Worm (Caenorhabditis elegans): ENCODE measurements around the gene sru-40.

sru-40 gene

DNA sequence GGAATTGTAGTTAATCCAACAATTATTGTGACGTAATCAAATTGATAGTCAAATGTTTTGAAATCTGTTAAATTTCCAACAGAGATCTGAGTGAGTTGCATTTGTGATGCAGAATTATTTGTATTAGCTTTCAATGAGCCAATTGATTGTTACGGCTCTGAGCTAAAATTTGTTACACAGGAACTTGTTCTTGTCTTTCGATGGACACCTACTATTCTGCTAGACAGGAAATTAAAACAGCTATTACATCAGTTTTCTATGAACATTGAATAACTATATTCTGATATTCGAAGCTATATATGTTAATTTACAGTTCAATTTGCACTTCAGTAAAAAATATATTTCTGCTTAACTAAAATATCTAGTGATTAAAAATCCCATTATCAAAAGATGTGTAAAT is at the start of gene sru-40:
Gene sru-40, minus strand, starts transcription at position 101 of the 400 bp plus-strand sequence.
- TF ChIP-seq tbx-37 (GFP tag; conservative IDR thresholded peaks at IDR 0.05) = no peak
- no peak for TF ChIP-seq ceh-36 (tag; optimal IDR thresholded peaks at IDR 0.05)
- TF ChIP-seq hmbx-1 (tag; optimal IDR thresholded peaks at IDR 0.05) = no peak
- no peak for TF ChIP-seq ama-1 (optimal IDR thresholded peaks at IDR 0.05)
- TF ChIP-seq tra-4 (tag; optimal IDR thresholded peaks at IDR 0.05) = no peak

ce11 chrV:9879867-9880266 is 46.1 kb upstream of the sru-40 start, which contains the start of gene sdz-31:
TSS of gene sdz-31 (plus strand) at chrV:9880167.
- no peak for TF ChIP-seq flt-1 (GFP tag; IDR thresholded peaks at IDR 0.05)
- no peak for TF ChIP-seq tbx-37 (GFP tag; conservative IDR thresholded peaks at IDR 0.05)
- no peak for TF ChIP-seq tbx-11 (GFP tag; IDR thresholded peaks at IDR 0.05)

DNA sequence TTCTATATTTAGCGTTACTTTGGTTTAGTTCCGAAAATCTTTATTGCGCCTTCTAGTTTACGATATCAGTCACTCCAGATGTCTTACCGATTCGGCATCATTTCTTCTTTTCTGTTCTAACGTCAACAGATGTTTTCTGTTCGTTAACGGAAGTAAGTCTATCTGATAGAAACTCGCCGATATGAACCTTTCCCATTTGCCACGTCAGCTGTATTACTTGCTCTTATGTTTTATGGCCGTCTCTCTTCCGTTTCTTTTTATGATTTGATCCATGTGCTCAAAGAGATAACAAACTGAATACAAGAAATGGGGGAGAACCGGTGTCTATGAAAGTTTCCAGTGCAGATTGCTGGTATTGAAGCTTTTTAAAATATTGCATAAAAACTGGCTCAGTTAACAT is 45.6 kb upstream of the sru-40 start, which contains the start of gene srab-26:
Gene srab-26, minus strand, starts transcription at position 101 of the 400 bp plus-strand sequence.
- TF ChIP-seq sea-1 (GFP tag; conservative IDR thresholded peaks at IDR 0.05) (no peak), hmg-4 (GFP tag; optimal IDR thresholded peaks at IDR 0.05) (no peak), tbx-37 (GFP tag; conservative IDR thresholded peaks at IDR 0.05) (no peak), ets-7 (tag; optimal IDR thresholded peaks at IDR 0.05) (no peak), ama-1 (optimal IDR thresholded peaks at IDR 0.05) (no peak), ceh-36 (tag; optimal IDR thresholded peaks at IDR 0.05) (no peak), scrt-1 (GFP tag; IDR thresholded peaks at IDR 0.05) (no peak), hmbx-1 (tag; optimal IDR thresholded peaks at IDR 0.05) (no peak), pes-1 (GFP tag; IDR thresholded peaks at IDR 0.05) (no peak), hnd-1 (tag; optimal IDR thresholded peaks at IDR 0.05) (no peak), B0310.2 (tag; optimal IDR thresholded peaks at IDR 0.05) (no peak), aly-1 (tag; optimal IDR thresholded peaks at IDR 0.05) (no peak), tra-4 (tag; optimal IDR thresholded peaks at IDR 0.05) (no peak), ceh-13 (GFP tag; optimal IDR thresholded peaks at IDR 0.05) (no peak)

DNA sequence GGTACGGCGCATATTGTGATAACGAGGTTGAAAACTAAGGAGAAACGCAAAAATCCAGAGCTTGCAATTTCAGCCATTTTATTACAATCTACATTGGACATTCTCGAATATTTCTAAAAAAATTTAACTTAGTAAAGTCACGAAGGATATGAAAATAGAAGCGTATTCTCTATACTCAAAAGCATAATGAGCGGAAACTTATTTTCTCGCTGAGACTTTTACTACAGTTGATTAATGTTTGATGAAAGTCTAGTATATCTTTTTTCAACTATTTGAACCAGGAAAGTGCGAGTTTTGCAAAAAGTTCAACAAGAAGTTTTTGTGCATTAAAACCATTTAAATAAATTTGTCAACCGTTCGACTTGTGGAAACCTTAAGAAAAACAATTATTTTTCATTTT is 37.5 kb upstream of the sru-40 start, which contains the start of gene srab-18:
Gene srab-18, minus strand, starts transcription at position 101 of the 400 bp plus-strand sequence.
- TF ChIP-seq pes-1 (GFP tag; IDR thresholded peaks at IDR 0.05) = no peak
- TF ChIP-seq tbx-37 (GFP tag; conservative IDR thresholded peaks at IDR 0.05) = no peak
- no peak for TF ChIP-seq sea-1 (GFP tag; conservative IDR thresholded peaks at IDR 0.05)
- no peak for TF ChIP-seq hmbx-1 (tag; optimal IDR thresholded peaks at IDR 0.05)
- TF ChIP-seq F13C5.2 (tag; optimal IDR thresholded peaks at IDR 0.05) = no peak
- TF ChIP-seq ceh-13 (GFP tag; optimal IDR thresholded peaks at IDR 0.05) = no peak
- TF ChIP-seq scrt-1 (GFP tag; IDR thresholded peaks at IDR 0.05) = no peak
- TF ChIP-seq ama-1 (optimal IDR thresholded peaks at IDR 0.05) = no peak
- TF ChIP-seq B0310.2 (tag; optimal IDR thresholded peaks at IDR 0.05) = no peak
- no peak for TF ChIP-seq aly-1 (tag; optimal IDR thresholded peaks at IDR 0.05)
- TF ChIP-seq tbx-11 (GFP tag; IDR thresholded peaks at IDR 0.05) = no peak
- TF ChIP-seq tra-4 (tag; optimal IDR thresholded peaks at IDR 0.05) = no peak
- no peak for TF ChIP-seq flt-1 (GFP tag; IDR thresholded peaks at IDR 0.05)

DNA sequence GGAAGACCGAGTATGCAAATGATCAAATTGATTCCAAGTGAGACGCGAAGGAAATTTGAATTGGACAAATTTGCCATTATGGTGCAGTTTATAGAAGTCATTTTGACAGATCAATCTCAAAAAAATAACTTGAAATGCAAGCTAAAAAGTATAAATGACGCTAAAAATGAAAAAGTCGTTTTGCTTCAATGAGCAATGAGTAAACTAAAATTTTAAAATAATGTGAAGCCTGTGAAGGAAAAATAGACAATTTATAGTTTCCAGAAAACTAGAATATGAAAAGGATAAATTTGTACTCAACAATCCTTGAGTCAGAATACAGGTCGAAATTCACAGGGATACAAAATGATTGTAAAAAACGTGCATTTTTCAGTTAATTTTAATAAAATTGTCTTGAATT is 34.5 kb upstream of the sru-40 start, which contains the start of gene srab-17:
Gene srab-17, minus strand, starts transcription at position 101 of the 400 bp plus-strand sequence.
- TF ChIP-seq ceh-13 (GFP tag; optimal IDR thresholded peaks at IDR 0.05) (no peak), ets-7 (tag; optimal IDR thresholded peaks at IDR 0.05) (no peak), ceh-36 (tag; optimal IDR thresholded peaks at IDR 0.05) (no peak), F13C5.2 (tag; optimal IDR thresholded peaks at IDR 0.05) (no peak), tra-4 (tag; optimal IDR thresholded peaks at IDR 0.05) (no peak), tbx-11 (GFP tag; IDR thresholded peaks at IDR 0.05) (no peak), ama-1 (optimal IDR thresholded peaks at IDR 0.05) (no peak), flt-1 (GFP tag; IDR thresholded peaks at IDR 0.05) (no peak), tbx-37 (GFP tag; conservative IDR thresholded peaks at IDR 0.05) (no peak), sea-1 (GFP tag; conservative IDR thresholded peaks at IDR 0.05) (no peak), pes-1 (GFP tag; IDR thresholded peaks at IDR 0.05) (no peak), aly-1 (tag; optimal IDR thresholded peaks at IDR 0.05) (no peak), hnd-1 (tag; optimal IDR thresholded peaks at IDR 0.05) (no peak), B0310.2 (tag; optimal IDR thresholded peaks at IDR 0.05) (no peak), hmbx-1 (tag; optimal IDR thresholded peaks at IDR 0.05) (no peak)

DNA sequence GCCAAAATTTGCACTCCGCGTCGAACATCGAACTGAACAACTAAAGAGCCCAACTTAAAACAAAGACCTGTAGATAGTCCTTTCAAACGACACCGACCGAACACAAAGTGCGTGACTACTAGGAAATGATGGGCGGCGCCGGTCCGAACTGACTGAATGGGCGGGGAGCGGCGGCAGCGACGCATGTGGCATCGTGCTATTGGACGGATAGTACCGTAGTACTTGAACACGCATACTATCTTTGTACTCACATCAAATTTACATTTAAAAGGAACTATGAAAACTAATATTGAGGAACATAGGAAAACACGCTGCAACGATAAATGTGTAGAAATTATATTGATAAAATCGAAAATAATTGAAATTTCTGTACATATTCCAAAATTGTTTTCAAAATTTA is 26.5 kb upstream of the sru-40 start:
- TF ChIP-seq aly-1 (tag; optimal IDR thresholded peaks at IDR 0.05) (no peak), sea-1 (GFP tag; conservative IDR thresholded peaks at IDR 0.05) (no peak), ceh-13 (GFP tag; optimal IDR thresholded peaks at IDR 0.05) (no peak), ceh-36 (tag; optimal IDR thresholded peaks at IDR 0.05) (no peak), pes-1 (GFP tag; IDR thresholded peaks at IDR 0.05) (no peak), F13C5.2 (tag; optimal IDR thresholded peaks at IDR 0.05) (no peak), ama-1 (optimal IDR thresholded peaks at IDR 0.05) (no peak), hmbx-1 (tag; optimal IDR thresholded peaks at IDR 0.05) (no peak), tbx-37 (GFP tag; conservative IDR thresholded peaks at IDR 0.05) (no peak), scrt-1 (GFP tag; IDR thresholded peaks at IDR 0.05) (no peak), hnd-1 (tag; optimal IDR thresholded peaks at IDR 0.05) (no peak), tra-4 (tag; optimal IDR thresholded peaks at IDR 0.05) (no peak), tbx-11 (GFP tag; IDR thresholded peaks at IDR 0.05) (no peak), flt-1 (GFP tag; IDR thresholded peaks at IDR 0.05) (no peak), B0310.2 (tag; optimal IDR thresholded peaks at IDR 0.05) (no peak)

DNA sequence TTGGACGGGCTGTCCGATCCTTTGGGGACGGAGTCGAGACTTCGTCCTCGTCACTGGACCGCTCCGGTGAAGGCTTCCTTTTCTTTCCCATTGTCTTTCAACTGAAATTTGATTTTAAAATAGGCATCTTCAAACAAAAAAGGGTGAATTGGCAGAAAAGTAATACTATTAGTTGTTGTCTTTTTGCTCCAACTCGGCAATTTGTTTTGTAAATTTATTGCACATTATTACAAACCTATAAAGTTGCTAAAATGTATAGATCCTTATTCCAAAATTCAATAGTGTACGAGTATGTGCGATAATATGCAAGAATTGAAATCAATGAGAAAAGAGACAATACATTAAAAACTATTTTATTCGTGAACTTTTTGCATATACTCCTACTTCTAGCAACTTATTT is 26.1 kb upstream of the sru-40 start, which contains the start of gene lsy-12:
Gene lsy-12, minus strand, starts transcription at position 101 of the 400 bp plus-strand sequence.
- TF ChIP-seq tbx-11 (GFP tag; IDR thresholded peaks at IDR 0.05) = no peak
- TF ChIP-seq B0310.2 (tag; optimal IDR thresholded peaks at IDR 0.05) = no peak
- no peak for TF ChIP-seq hnd-1 (tag; optimal IDR thresholded peaks at IDR 0.05)
- no peak for TF ChIP-seq tra-4 (tag; optimal IDR thresholded peaks at IDR 0.05)
- TF ChIP-seq aly-1 (tag; optimal IDR thresholded peaks at IDR 0.05) = no peak
- no peak for TF ChIP-seq ceh-13 (GFP tag; optimal IDR thresholded peaks at IDR 0.05)
- TF ChIP-seq tbx-37 (GFP tag; conservative IDR thresholded peaks at IDR 0.05) = no peak
- no peak for TF ChIP-seq hmg-4 (GFP tag; optimal IDR thresholded peaks at IDR 0.05)
- TF ChIP-seq sea-1 (GFP tag; conservative IDR thresholded peaks at IDR 0.05) = no peak
- TF ChIP-seq hmbx-1 (tag; optimal IDR thresholded peaks at IDR 0.05) = no peak

ce11 chrV:9856978-9857377 is 23.2 kb upstream of the sru-40 start:
- TF ChIP-seq sea-1 (GFP tag; conservative IDR thresholded peaks at IDR 0.05) = no peak
- TF ChIP-seq ceh-36 (tag; optimal IDR thresholded peaks at IDR 0.05) = no peak
